Worm (Caenorhabditis elegans) whole organism, late embryonic: ENCODE data around the gene F53A9.1.

Experiments
- F13H6.1 ChIP-seq: sonication (generic microtip); optimal IDR thresholded peaks from 2 replicates; lab custom pipeline; 2016; ENCODE audit warnings: missing genetic modification characterization, missing compliant biosample characterization
- Y22D7AL.16 ChIP-seq: sonication (generic microtip); optimal IDR thresholded peaks from 2 replicates; lab custom pipeline; 2016; ENCODE audit warnings: missing genetic modification characterization, missing compliant biosample characterization
- ama-1 ChIP-seq: fragments of 150-350 bp; optimal IDR thresholded peaks from 2 replicates; lab custom pipeline; 2014
- fkh-6 ChIP-seq: sonication (generic microtip); optimal IDR thresholded peaks from 2 replicates; lab custom pipeline; 2016; ENCODE audit warnings: missing genetic modification characterization, missing compliant biosample characterization
- gmeb-2 ChIP-seq: sonication (generic microtip); optimal IDR thresholded peaks from 2 replicates; lab custom pipeline; 2016; ENCODE audit warnings: missing genetic modification characterization, inconsistent platforms, missing compliant biosample characterization
- nfya-1 ChIP-seq: sonication (generic microtip); optimal IDR thresholded peaks from 2 replicates; lab custom pipeline; 2017; ENCODE audit warnings: missing genetic modification characterization, mild to moderate bottlenecking, missing compliant biosample characterization, antibody characterized with exemption, moderate library complexity
- nhr-11 ChIP-seq: fragments of 150-350 bp; optimal IDR thresholded peaks from 2 replicates; lab custom pipeline; 2014; ENCODE audit warnings: missing biosample characterization, missing genetic modification characterization
- pax-1 ChIP-seq: fragments of 150-350 bp; optimal IDR thresholded peaks from 2 replicates; lab custom pipeline; 2014; ENCODE audit warnings: missing biosample characterization, missing genetic modification characterization
- rnt-1 ChIP-seq: sonication (generic microtip); optimal IDR thresholded peaks from 2 replicates; lab custom pipeline; 2016; ENCODE audit warnings: missing genetic modification characterization, missing compliant biosample characterization
- sdc-2 ChIP-seq: sonication (generic microtip); optimal IDR thresholded peaks from 2 replicates; lab custom pipeline; 2016; ENCODE audit warnings: missing genotype, missing genetic modification characterization, missing compliant biosample characterization

DNA sequence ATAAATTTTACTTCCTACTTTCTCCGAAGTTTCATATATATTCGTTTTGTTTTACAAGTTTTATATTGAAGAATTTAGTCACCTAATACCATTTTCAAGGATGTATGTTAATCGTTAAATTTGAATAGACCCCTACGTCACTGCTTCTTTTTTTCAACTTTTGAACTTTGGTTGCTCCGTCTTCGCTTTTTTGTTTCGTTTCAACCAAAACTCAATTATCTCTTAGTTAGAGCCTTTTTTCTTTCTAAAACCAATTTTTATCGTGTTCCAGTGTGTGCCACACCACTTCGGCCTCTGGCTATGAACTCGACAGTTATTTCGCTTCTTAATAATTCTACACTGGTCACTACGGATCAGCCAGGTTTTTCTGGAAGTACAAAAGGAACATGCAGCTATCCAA lies 13.9 kb upstream of the F53A9.1 start, which contains the start of gene frpr-8:
- no peak for TF ChIP-seq nhr-11
- no peak for TF ChIP-seq Y22D7AL.16
- TF ChIP-seq pax-1 (tag; lab: Kevin White, UChicago), result no peak
- TF ChIP-seq nfya-1 (tag; lab: Kevin White, UChicago), result no peak
- TF ChIP-seq sdc-2 (tag; lab: Kevin White, UChicago), result no peak
- no peak for TF ChIP-seq fkh-6 (tag; lab: Kevin White, UChicago)
- no peak for TF ChIP-seq F13H6.1 (tag; lab: Kevin White, UChicago)
- TF ChIP-seq gmeb-2 (tag; lab: Kevin White, UChicago), result no peak
- no peak for TF ChIP-seq rnt-1 (tag; lab: Kevin White, UChicago)
- no peak for TF ChIP-seq ama-1 (lab: Kevin White, UChicago)
